Worm (Caenorhabditis elegans) whole organism, L4 larva: Measurements from ENCODE around the gene btb-2.

ENCODE experiments used
- aly-2 ChIP-seq: sonication (generic microtip); optimal IDR thresholded peaks from 2 replicates; lab custom pipeline; 2018; ENCODE audit warnings: missing biosample characterization, missing genetic modification characterization
- ceh-20 ChIP-seq: fragments of 200-800 bp; sonication (Bioruptor generic); IDR thresholded peaks from 2 replicates; pipeline ENCODE4 v1.3.6; 2022; ENCODE audit warnings: missing genetic modification reagents, missing genetic modification characterization, missing compliant biosample characterization
- mdt-29 ChIP-seq: fragments of 200-800 bp; sonication (Bioruptor generic); IDR thresholded peaks from 2 replicates; pipeline ENCODE4 v1.3.6; 2022; ENCODE audit warnings: missing genetic modification reagents, missing genetic modification characterization, missing compliant biosample characterization
- nhr-6 ChIP-seq: fragments of 150-350 bp; optimal IDR thresholded peaks from 2 replicates; lab custom pipeline; 2014; ENCODE audit warnings: missing biosample characterization, missing genetic modification characterization
- sdz-12 ChIP-seq: fragments of 200-800 bp; sonication (Bioruptor generic); optimal IDR thresholded peaks from 2 replicates; lab custom pipeline; 2018; ENCODE audit warnings: mild to moderate bottlenecking, missing genetic modification characterization, missing compliant biosample characterization
- snpc-4 ChIP-seq: fragments of 150-350 bp; optimal IDR thresholded peaks from 2 replicates; lab custom pipeline; 2014; ENCODE audit warnings: missing biosample characterization, missing genetic modification characterization
- spr-3 ChIP-seq: fragments of 200-800 bp; sonication (Bioruptor generic); optimal IDR thresholded peaks from 2 replicates; lab custom pipeline; 2018; ENCODE audit warnings: mild to moderate bottlenecking, missing genetic modification characterization, missing compliant biosample characterization
- tag-97 ChIP-seq: fragments of 200-800 bp; sonication (Bioruptor generic); IDR thresholded peaks from 2 replicates; pipeline ENCODE4 v1.3.6; 2022; ENCODE audit warnings: missing genetic modification characterization, missing compliant biosample characterization

DNA sequence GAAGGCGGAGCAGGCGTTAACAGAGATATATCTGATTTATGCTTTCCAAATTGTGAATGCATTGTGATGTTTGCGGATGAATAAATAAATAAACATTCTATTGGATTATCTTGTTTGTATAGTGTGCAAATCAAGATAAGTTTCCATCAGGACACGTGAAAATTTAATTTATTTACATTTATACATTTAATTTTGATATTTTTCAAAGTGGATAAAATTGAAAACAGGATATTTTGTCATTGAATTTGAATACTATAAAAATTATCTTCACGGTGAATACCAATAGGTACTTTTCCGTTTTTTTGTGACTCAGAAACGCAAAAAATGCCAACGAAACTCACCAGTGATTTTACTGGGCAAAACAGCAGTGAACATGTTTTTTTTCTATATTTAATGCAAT is 10.6 kb upstream of the btb-2 start, which contains the start of gene F58F12.3:
- TF ChIP-seq sdz-12 (no peak), nhr-6 (tag; lab: Kevin White, UChicago) (no peak), mdt-29 (no peak), snpc-4 (tag; lab: Kevin White, UChicago) (no peak), aly-2 (no peak), spr-3 (GFP tag; lab: Kevin White, UChicago) (no peak), tag-97 (GFP tag; lab: Robert Waterston, UW) (no peak), ceh-20 (GFP tag; lab: Robert Waterston, UW) (no peak)
